Fruit fly (Drosophila melanogaster): Measurements from ENCODE around the gene dpr2.
A peak's percentile ranks its signal among the peaks of the same experiment; 100 is the strongest.

The dpr2 gene

dm6 chr2L:10963979-10964378 is at the start of gene dpr2:
Gene dpr2 (minus strand): TSS chr2L:10964153.
- TF ChIP-seq ey (GFP tag; optimal IDR thresholded peaks at IDR 0.05) (no peak), N (GFP tag; optimal IDR thresholded peaks at IDR 0.05) (no peak), woc (GFP tag; optimal IDR thresholded peaks at IDR 0.05) (no peak), Mio (GFP tag; optimal IDR thresholded peaks at IDR 0.05) (no peak), Dfd (GFP tag; optimal IDR thresholded peaks at IDR 0.05) (no peak), h (GFP tag; optimal IDR thresholded peaks at IDR 0.05) (no peak), br (GFP tag; optimal IDR thresholded peaks at IDR 0.05) (no peak), sv (GFP tag; optimal IDR thresholded peaks at IDR 0.05) (no peak), rgr (GFP tag; optimal IDR thresholded peaks at IDR 0.05) (no peak), tai (GFP tag; optimal IDR thresholded peaks at IDR 0.05) (no peak), jim (GFP tag; optimal IDR thresholded peaks at IDR 0.05) (no peak), dsf (GFP tag; optimal IDR thresholded peaks at IDR 0.05; ENCODE audit: borderline replicate concordance) (no peak), dl (GFP tag; optimal IDR thresholded peaks at IDR 0.05; ENCODE audit: insufficient read depth in 1 of 2, partially characterized antibody in 2 of 2) (no peak), Hnf4 (GFP tag; optimal IDR thresholded peaks at IDR 0.05) (no peak), Dif (GFP tag; optimal IDR thresholded peaks at IDR 0.05; ENCODE audit: partially characterized antibody) (no peak), OdsH (GFP tag; optimal IDR thresholded peaks at IDR 0.05) (no peak), Abd-B (GFP tag; optimal IDR thresholded peaks at IDR 0.05) (no peak), fru (GFP tag; optimal IDR thresholded peaks at IDR 0.05) (no peak), Hr83 (GFP tag; optimal IDR thresholded peaks at IDR 0.05; ENCODE audit: poor library complexity, severe bottlenecking) (no peak), CG32264 (GFP tag; optimal IDR thresholded peaks at IDR 0.05) (no peak)

- peak; percentile 68 for TF ChIP-seq HLH106 (tag; optimal IDR thresholded peaks at IDR 0.05)
- peak in 1 of 2 experiments; percentile 84 for TF ChIP-seq foxo (GFP tag; optimal IDR thresholded peaks at IDR 0.05)
- peak; percentile 56 for TF ChIP-seq fru (GFP tag; optimal IDR thresholded peaks at IDR 0.05)
- no peak for TF ChIP-seq pan (optimal IDR thresholded peaks at IDR 0.05)
- TF ChIP-seq Vsx2 (GFP tag; optimal IDR thresholded peaks at IDR 0.05; ENCODE audit: partially characterized antibody), result no peak
- TF ChIP-seq Hr78 (GFP tag; optimal IDR thresholded peaks at IDR 0.05), result no peak
- TF ChIP-seq GATAd (GFP tag; optimal IDR thresholded peaks at IDR 0.05), result no peak
- no peak for TF ChIP-seq Hr83 (GFP tag; optimal IDR thresholded peaks at IDR 0.05; ENCODE audit: poor library complexity, severe bottlenecking)
- TF ChIP-seq CrebA (GFP tag; optimal IDR thresholded peaks at IDR 0.05; ENCODE audit: borderline replicate concordance), result no peak
- TF ChIP-seq dmrt93B (GFP tag; optimal IDR thresholded peaks at IDR 0.05), result no peak
- TF ChIP-seq N (GFP tag; optimal IDR thresholded peaks at IDR 0.05), result no peak
- TF ChIP-seq Dfd (GFP tag; optimal IDR thresholded peaks at IDR 0.05), result no peak
- TF ChIP-seq dl (GFP tag; optimal IDR thresholded peaks at IDR 0.05; ENCODE audit: insufficient read depth in 1 of 2, partially characterized antibody in 2 of 2), result no peak
- no peak for TF ChIP-seq brk (GFP tag; optimal IDR thresholded peaks at IDR 0.05)
- no peak for TF ChIP-seq usp (GFP tag; optimal IDR thresholded peaks at IDR 0.05)
- TF ChIP-seq CG32264 (GFP tag; optimal IDR thresholded peaks at IDR 0.05), result no peak
- TF ChIP-seq OdsH (GFP tag; optimal IDR thresholded peaks at IDR 0.05), result peak; percentile 70
- TF ChIP-seq ey (GFP tag; optimal IDR thresholded peaks at IDR 0.05), result peak; percentile 51
- peak; percentile 76 for TF ChIP-seq h (GFP tag; optimal IDR thresholded peaks at IDR 0.05)
- TF ChIP-seq Dif (GFP tag; optimal IDR thresholded peaks at IDR 0.05; ENCODE audit: partially characterized antibody), result no peak
- TF ChIP-seq sage (GFP tag; optimal IDR thresholded peaks at IDR 0.05), result peak; percentile 74
- TF ChIP-seq Hnf4 (GFP tag; optimal IDR thresholded peaks at IDR 0.05), result peak; percentile 83
- peak; percentile 78 for TF ChIP-seq Jra (GFP tag; optimal IDR thresholded peaks at IDR 0.05)
- TF ChIP-seq Abd-B (GFP tag; optimal IDR thresholded peaks at IDR 0.05), result no peak
- no peak for TF ChIP-seq tai (GFP tag; optimal IDR thresholded peaks at IDR 0.05)
- no peak for TF ChIP-seq woc (GFP tag; optimal IDR thresholded peaks at IDR 0.05)
- peak; percentile 73 for TF ChIP-seq rgr (GFP tag; optimal IDR thresholded peaks at IDR 0.05)
- TF ChIP-seq jim (GFP tag; optimal IDR thresholded peaks at IDR 0.05), result no peak
- peak; percentile 68 for TF ChIP-seq Sp1 (GFP tag; optimal IDR thresholded peaks at IDR 0.05)
- TF ChIP-seq lola (GFP tag; optimal IDR thresholded peaks at IDR 0.05), result no peak
- peak; percentile 69 for TF ChIP-seq psq (GFP tag; optimal IDR thresholded peaks at IDR 0.05)
- TF ChIP-seq Mio (GFP tag; optimal IDR thresholded peaks at IDR 0.05), result no peak
- TF ChIP-seq CG9705 (GFP tag; optimal IDR thresholded peaks at IDR 0.05), result peak; percentile 24
- TF ChIP-seq sv (GFP tag; optimal IDR thresholded peaks at IDR 0.05), result peak; percentile 72
- peak; percentile 40 for TF ChIP-seq Myc (optimal IDR thresholded peaks at IDR 0.05)
- TF ChIP-seq br (GFP tag; optimal IDR thresholded peaks at IDR 0.05), result peak; percentile 51
- TF ChIP-seq dsf (GFP tag; optimal IDR thresholded peaks at IDR 0.05; ENCODE audit: borderline replicate concordance), result peak; percentile 79
- TF ChIP-seq Rel (GFP tag; optimal IDR thresholded peaks at IDR 0.05), result no peak
- TF ChIP-seq Rel (tag; optimal IDR thresholded peaks at IDR 0.05), result peak; percentile 43
Observed at dm6 chr2L:11010999-11011398, 47.0 kb upstream of the dpr2 start, which contains the start of the genes Art8 and dUTPase. Gene Art8 (minus strand): TSS chr2L:11011086. Gene dUTPase (plus strand): TSS chr2L:11011312.
